Fruit fly (Drosophila melanogaster): ENCODE data around the gene SAK.

The SAK gene

dm6 chr3L:21496865-21497634, 18.6 kb downstream of the SAK start, which contains the start of gene Hr78 (continued):
- TF ChIP-seq CG1602 (GFP tag; optimal IDR thresholded peaks at IDR 0.05) (peak; percentile 56), exex (tag; optimal IDR thresholded peaks at IDR 0.05) (no peak), zen2 (GFP tag; IDR thresholded peaks at IDR 0.05; ENCODE audit: partially characterized antibody) (no peak), sob (GFP tag; IDR thresholded peaks at IDR 0.05) (peak; percentile 55), crp (GFP tag; optimal IDR thresholded peaks at IDR 0.05) (peak in 1 of 2 experiments; percentile 4), Drgx (GFP tag; IDR thresholded peaks at IDR 0.05) (peak; percentile 81), CG30403 (GFP tag; optimal IDR thresholded peaks at IDR 0.05) (peak; percentile 55), CG15696 (tag; optimal IDR thresholded peaks at IDR 0.05) (peak; percentile 62), p53 (GFP tag; optimal IDR thresholded peaks at IDR 0.05) (no peak), croc (GFP tag; conservative IDR thresholded peaks at IDR 0.05) (peak; percentile 70), CG5953 (GFP tag; IDR thresholded peaks at IDR 0.05) (no peak), nom (GFP tag; optimal IDR thresholded peaks at IDR 0.05) (peak; percentile 75), Dref (GFP tag; IDR thresholded peaks at IDR 0.05) (no peak), disco-r (GFP tag; optimal IDR thresholded peaks at IDR 0.05) (no peak), E2f2 (GFP tag; IDR thresholded peaks at IDR 0.05) (peak; percentile 44; the same call in 1 of the 2 replicates), pho (GFP tag; optimal IDR thresholded peaks at IDR 0.05) (no peak), org-1 (GFP tag; optimal IDR thresholded peaks at IDR 0.05) (peak; percentile 64), tll (GFP tag; optimal IDR thresholded peaks at IDR 0.05) (no peak), phol (tag; optimal IDR thresholded peaks at IDR 0.05) (peak; percentile 79), chn (GFP tag; optimal IDR thresholded peaks at IDR 0.05) (no peak), Rx (GFP tag; IDR thresholded peaks at IDR 0.05) (peak; percentile 59), CG4328 (GFP tag; optimal IDR thresholded peaks at IDR 0.05) (peak; percentile 77), CG42726 (GFP tag; IDR thresholded peaks at IDR 0.05; ENCODE audit: partially characterized antibody) (peak; percentile 46; the same call in 1 of the 2 replicates), CG7271 (tag; optimal IDR thresholded peaks at IDR 0.05) (peak; percentile 71), CG15479 (GFP tag; optimal IDR thresholded peaks at IDR 0.05) (peak; percentile 32), Tbp (GFP tag; optimal IDR thresholded peaks at IDR 0.05) (no peak), mld (GFP tag; IDR thresholded peaks at IDR 0.05; ENCODE audit: partially characterized antibody) (no peak), Kr (GFP tag; optimal IDR thresholded peaks at IDR 0.05) (no peak), CG34422 (GFP tag; IDR thresholded peaks at IDR 0.05) (peak; percentile 51; the same call in 2 of the 3 replicates), CG32767 (GFP tag; IDR thresholded peaks at IDR 0.05) (peak; percentile 69), CG18599 (GFP tag; optimal IDR thresholded peaks at IDR 0.05) (peak; percentile 89), slou (GFP tag; optimal IDR thresholded peaks at IDR 0.05) (no peak), CG4282 (GFP tag; optimal IDR thresholded peaks at IDR 0.05) (no peak), peb (GFP tag; IDR thresholded peaks at IDR 0.05) (0 out of 2 replicates have a peak, but pooled peaks have one; percentile 4), pita (GFP tag; optimal IDR thresholded peaks at IDR 0.05) (peak; percentile 4), bab2 (GFP tag; optimal IDR thresholded peaks at IDR 0.05) (no peak), vvl (GFP tag; IDR thresholded peaks at IDR 0.05) (peak; percentile 88), Stat92E (GFP tag; optimal IDR thresholded peaks at IDR 0.05) (peak in 1 of 3 experiments; percentile 40), CHES-1-like (GFP tag; optimal IDR thresholded peaks at IDR 0.05) (no peak), Usf (GFP tag; optimal IDR thresholded peaks at IDR 0.05) (peak; percentile 54), Hr51 (GFP tag; optimal IDR thresholded peaks at IDR 0.05) (peak in 1 of 2 experiments; percentile 92), prd (optimal IDR thresholded peaks at IDR 0.05) (no peak), prd (GFP tag; IDR thresholded peaks at IDR 0.05) (peak; percentile 77), CG1603 (tag; optimal IDR thresholded peaks at IDR 0.05) (peak; percentile 41), CG2712 (tag; optimal IDR thresholded peaks at IDR 0.05) (peak; percentile 87), Gug (GFP tag; IDR thresholded peaks at IDR 0.05) (peak; percentile 49; the same call in 2 of the 4 replicates), YL-1 (GFP tag; optimal IDR thresholded peaks at IDR 0.05) (peak; percentile 81), CG33213 (GFP tag; optimal IDR thresholded peaks at IDR 0.05) (peak; percentile 35)

All from whole organism, embryonic.